Worm (Caenorhabditis elegans): ENCODE measurements around the gene srbc-22.

The srbc-22 gene

ce11 chrV:2191122-2191521, 34.2 kb downstream of the srbc-22 start, which contains the start of gene srbc-42:
srbc-42 (minus strand) TSS chrV:2191222.
- TF ChIP-seq pha-4 (GFP tag; IDR thresholded peaks at IDR 0.05): no peak
- TF ChIP-seq pha-4 (tag; optimal IDR thresholded peaks at IDR 0.05): no peak
- TF ChIP-seq php-3 (GFP tag; IDR thresholded peaks at IDR 0.05): no peak
- no peak for TF ChIP-seq attf-4 (tag; optimal IDR thresholded peaks at IDR 0.05)
- TF ChIP-seq cey-2 (tag; optimal IDR thresholded peaks at IDR 0.05; ENCODE audit: borderline replicate concordance, insufficient read depth): no peak
- no peak for TF ChIP-seq T20F7.1 (GFP tag; optimal IDR thresholded peaks at IDR 0.05)
- no peak for TF ChIP-seq gei-8 (GFP tag; optimal IDR thresholded peaks at IDR 0.05)
- no peak for TF ChIP-seq unc-62 (GFP tag; optimal IDR thresholded peaks at IDR 0.05 in 1 of 2)
- no peak for TF ChIP-seq unc-62 (tag; optimal IDR thresholded peaks at IDR 0.05)
- TF ChIP-seq fkh-10 (GFP tag; optimal IDR thresholded peaks at IDR 0.05): no peak
- no peak for TF ChIP-seq ceh-28 (tag; optimal IDR thresholded peaks at IDR 0.05)

- TF ChIP-seq R02D3.7 (tag; optimal IDR thresholded peaks at IDR 0.05): no peak
- TF ChIP-seq unc-39 (tag; optimal IDR thresholded peaks at IDR 0.05): no peak
- peak; percentile 30 for TF ChIP-seq duxl-1 (tag; optimal IDR thresholded peaks at IDR 0.05; ENCODE audit: poor library complexity)
- no peak for TF ChIP-seq ceh-20 (GFP tag; IDR thresholded peaks at IDR 0.05)
- no peak for TF ChIP-seq gei-8 (GFP tag; optimal IDR thresholded peaks at IDR 0.05)
- TF ChIP-seq egl-27 (tag; optimal IDR thresholded peaks at IDR 0.05): no peak
- TF ChIP-seq lin-39 (tag; optimal IDR thresholded peaks at IDR 0.05): no peak
- TF ChIP-seq lir-3 (tag; optimal IDR thresholded peaks at IDR 0.05): no peak
- peak; percentile 82 for TF ChIP-seq aha-1 (tag)
- TF ChIP-seq ztf-7 (tag; optimal IDR thresholded peaks at IDR 0.05): no peak
- TF ChIP-seq pha-4 (GFP tag; IDR thresholded peaks at IDR 0.05): no peak
- no peak for TF ChIP-seq pha-4 (tag; optimal IDR thresholded peaks at IDR 0.05)
- TF ChIP-seq dmd-8 (GFP tag; IDR thresholded peaks at IDR 0.05): no peak
- no peak for TF ChIP-seq lsy-2 (tag; optimal IDR thresholded peaks at IDR 0.05)
- no peak for TF ChIP-seq saeg-2 (GFP tag; IDR thresholded peaks at IDR 0.05)
- no peak for TF ChIP-seq dpl-1 (GFP tag; optimal IDR thresholded peaks at IDR 0.05)
- no peak for TF ChIP-seq madf-9 (GFP tag; conservative IDR thresholded peaks at IDR 0.05)
- no peak for TF ChIP-seq zag-1 (tag; optimal IDR thresholded peaks at IDR 0.05)
- TF ChIP-seq nhr-111 (GFP tag; optimal IDR thresholded peaks at IDR 0.05): no peak
- no peak for TF ChIP-seq daf-8 (GFP tag; IDR thresholded peaks at IDR 0.05)
- TF ChIP-seq lin-15B (tag; optimal IDR thresholded peaks at IDR 0.05): no peak
- no peak for TF ChIP-seq arid-1 (GFP tag; conservative IDR thresholded peaks at IDR 0.05)
- TF ChIP-seq snpc-4 (tag; optimal IDR thresholded peaks at IDR 0.05): no peak
- no peak for TF ChIP-seq zip-2 (tag; optimal IDR thresholded peaks at IDR 0.05)
- TF ChIP-seq unc-130 (GFP tag; optimal IDR thresholded peaks at IDR 0.05): no peak
- TF ChIP-seq mdl-1 (tag; optimal IDR thresholded peaks at IDR 0.05): peak in 1 of 2 experiments; percentile 13
- no peak for TF ChIP-seq attf-4 (tag; optimal IDR thresholded peaks at IDR 0.05)
- TF ChIP-seq tra-1 (GFP tag; IDR thresholded peaks at IDR 0.05): no peak
- TF ChIP-seq mxl-3 (GFP tag; optimal IDR thresholded peaks at IDR 0.05): no peak
- no peak for TF ChIP-seq rbr-2 (tag; optimal IDR thresholded peaks at IDR 0.05)
- peak; percentile 53 for TF ChIP-seq nhr-28 (tag; optimal IDR thresholded peaks at IDR 0.05)
- no peak for TF ChIP-seq lin-38 (GFP tag; IDR thresholded peaks at IDR 0.05)
- no peak for TF ChIP-seq set-16 (GFP tag; IDR thresholded peaks at IDR 0.05)
- TF ChIP-seq ceh-28 (tag; optimal IDR thresholded peaks at IDR 0.05): no peak
- no peak for TF ChIP-seq mxl-2 (GFP tag; conservative IDR thresholded peaks at IDR 0.05)
- TF ChIP-seq dmd-6 (GFP tag; IDR thresholded peaks at IDR 0.05): peak; percentile 61
- no peak for TF ChIP-seq ceh-44 (GFP tag; IDR thresholded peaks at IDR 0.05)
- TF ChIP-seq hmg-1.1 (GFP tag; IDR thresholded peaks at IDR 0.05): peak; percentile 56; the same call in 1 of the 2 replicates
- TF ChIP-seq madf-5 (GFP tag; IDR thresholded peaks at IDR 0.05): no peak
- peak; percentile 29 for TF ChIP-seq mes-2 (tag; optimal IDR thresholded peaks at IDR 0.05; ENCODE audit: poor library complexity, severe bottlenecking)
- TF ChIP-seq nhr-77 (tag; optimal IDR thresholded peaks at IDR 0.05): no peak
- no peak for TF ChIP-seq daf-16 (GFP tag; optimal IDR thresholded peaks at IDR 0.05)
- TF ChIP-seq daf-16 (tag; optimal IDR thresholded peaks at IDR 0.05): peak; percentile 47
- TF ChIP-seq F44E2.7 (GFP tag; IDR thresholded peaks at IDR 0.05): no peak
- no peak for TF ChIP-seq dmd-9 (GFP tag; IDR thresholded peaks at IDR 0.05)
These were observed 35.2 kb downstream of the srbc-22 start, which contains the start of gene nhr-13 for ce11 chrV:2192117-2192516. nhr-13 (plus strand) TSS chrV:2192485.

All from whole organism, L4 larva.